Fruit fly (Drosophila melanogaster): ENCODE measurements around the gene Gba1a.
A peak's percentile ranks its signal among the peaks of the same experiment; 100 is the strongest.

Gba1a gene

DNA sequence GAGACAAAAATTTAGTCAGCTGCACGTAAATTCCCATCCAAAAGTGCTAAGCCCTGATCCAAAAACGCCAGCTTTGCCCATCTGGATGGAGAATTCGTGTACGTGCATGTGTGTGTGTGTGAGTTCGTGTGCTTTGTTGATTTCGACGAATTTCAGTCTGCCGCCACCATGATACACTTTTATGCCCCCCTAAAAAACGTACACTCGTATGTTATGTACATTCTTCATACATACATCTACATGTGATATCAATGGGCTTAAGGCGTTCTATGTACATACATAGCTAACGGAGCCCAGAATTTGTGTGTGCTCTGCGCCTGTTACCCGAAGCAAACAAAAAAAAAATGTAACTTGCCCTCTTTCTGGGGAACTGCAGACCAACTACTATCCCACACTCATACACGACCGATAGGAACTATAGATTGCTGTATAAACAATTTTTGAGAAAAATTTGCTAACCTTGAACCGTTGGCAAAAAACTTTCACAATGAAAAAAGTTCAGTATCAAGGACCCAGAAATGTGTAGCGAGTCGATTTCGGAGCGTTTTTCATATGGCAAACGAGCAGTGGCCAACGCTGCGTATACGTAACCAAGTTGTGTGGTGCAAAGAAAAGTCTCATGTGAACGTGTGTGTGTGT is 25.4 kb downstream of the Gba1a start (continued):
- TF ChIP-seq CG12219 (GFP tag; optimal IDR thresholded peaks at IDR 0.05) (no peak), grau (tag; optimal IDR thresholded peaks at IDR 0.05) (no peak), CG17359 (tag; optimal IDR thresholded peaks at IDR 0.05) (peak; percentile 18), jigr1 (GFP tag; IDR thresholded peaks at IDR 0.05) (no peak), CG1603 (tag; optimal IDR thresholded peaks at IDR 0.05) (no peak), nmo (GFP tag; optimal IDR thresholded peaks at IDR 0.05) (no peak), CG4282 (GFP tag; optimal IDR thresholded peaks at IDR 0.05) (no peak), sqz (GFP tag; optimal IDR thresholded peaks at IDR 0.05) (peak; percentile 78), CrebB (tag; optimal IDR thresholded peaks at IDR 0.05) (peak; percentile 32), CG13624 (GFP tag; optimal IDR thresholded peaks at IDR 0.05) (no peak), Ada2b (GFP tag; IDR thresholded peaks at IDR 0.05) (no peak), klu (GFP tag; IDR thresholded peaks at IDR 0.05) (no peak), otp (GFP tag; IDR thresholded peaks at IDR 0.05) (no peak), CG7928 (GFP tag; optimal IDR thresholded peaks at IDR 0.05) (no peak), ken (GFP tag; IDR thresholded peaks at IDR 0.05) (no peak), rib (GFP tag; IDR thresholded peaks at IDR 0.05) (peak; percentile 67; the same call in 1 of the 2 replicates), GATAe (GFP tag; conservative IDR thresholded peaks at IDR 0.05) (no peak), CG17612 (GFP tag; IDR thresholded peaks at IDR 0.05) (0 out of 2 replicates have a peak, but pooled peaks have one; percentile 7), CG3163 (GFP tag; optimal IDR thresholded peaks at IDR 0.05) (no peak), sob (GFP tag; IDR thresholded peaks at IDR 0.05) (peak; percentile 63; the same call in 1 of the 2 replicates), sna (GFP tag; IDR thresholded peaks at IDR 0.05; ENCODE audit: partially characterized antibody) (no peak), sc (optimal IDR thresholded peaks at IDR 0.05) (no peak), sc (GFP tag; optimal IDR thresholded peaks at IDR 0.05) (peak; percentile 1), CG11085 (GFP tag; IDR thresholded peaks at IDR 0.05) (no peak), danr (GFP tag; IDR thresholded peaks at IDR 0.05) (no peak), CG15269 (tag; optimal IDR thresholded peaks at IDR 0.05) (peak; percentile 9), CG14965 (GFP tag; optimal IDR thresholded peaks at IDR 0.05; ENCODE audit: borderline replicate concordance) (no peak), sens-2 (GFP tag; IDR thresholded peaks at IDR 0.05) (no peak), hb (GFP tag; IDR thresholded peaks at IDR 0.05; ENCODE audit: partially characterized antibody) (no peak), CG9609 (GFP tag; optimal IDR thresholded peaks at IDR 0.05) (no peak), MBD-R2 (GFP tag; IDR thresholded peaks at IDR 0.05) (peak; percentile 20; the same call in 1 of the 2 replicates), H15 (GFP tag; IDR thresholded peaks at IDR 0.05) (no peak), BEAF-32 (GFP tag; optimal IDR thresholded peaks at IDR 0.05) (no peak), TFAM (GFP tag; optimal IDR thresholded peaks at IDR 0.05) (no peak), CG4404 (GFP tag; IDR thresholded peaks at IDR 0.05) (no peak), Rfx (GFP tag; IDR thresholded peaks at IDR 0.05) (0 out of 2 replicates have a peak, but pooled peaks have one; percentile 12), CG6813 (GFP tag; optimal IDR thresholded peaks at IDR 0.05) (no peak), B-H2 (GFP tag; optimal IDR thresholded peaks at IDR 0.05) (peak; percentile 66), CG5245 (GFP tag; optimal IDR thresholded peaks at IDR 0.05) (no peak), Ets65A (GFP tag) (no peak), crp (GFP tag; optimal IDR thresholded peaks at IDR 0.05) (no peak), CG11504 (tag; optimal IDR thresholded peaks at IDR 0.05) (no peak), CG11695 (GFP tag; IDR thresholded peaks at IDR 0.05) (no peak), Ets97D (GFP tag; optimal IDR thresholded peaks at IDR 0.05) (no peak), NK7.1 (GFP tag; optimal IDR thresholded peaks at IDR 0.05) (no peak), Kr (GFP tag; optimal IDR thresholded peaks at IDR 0.05) (no peak), CG17328 (GFP tag; IDR thresholded peaks at IDR 0.05) (no peak), btn (GFP tag; optimal IDR thresholded peaks at IDR 0.05) (no peak), CG12299 (tag; optimal IDR thresholded peaks at IDR 0.05) (peak; percentile 30), CG7963 (GFP tag; IDR thresholded peaks at IDR 0.05; ENCODE audit: partially characterized antibody) (no peak), CG15696 (tag; optimal IDR thresholded peaks at IDR 0.05) (no peak)
